Fruit fly (Drosophila melanogaster) whole organism, embryonic: ENCODE results near the gene spo.

Source experiments
- Blimp-1 ChIP-seq: fragments of 200-800 bp; sonication (Bioruptor generic); optimal IDR thresholded peaks from 3 replicates; lab custom pipeline; 2018; ENCODE audit warnings: missing biosample characterization, missing genetic modification characterization, mild to moderate bottlenecking, moderate library complexity, missing genetic modification reagents
- CG1024 ChIP-seq: fragments of 200-800 bp; sonication (Bioruptor generic); IDR thresholded peaks from 2 replicates; pipeline ENCODE4 v1.3.6; 2022; ENCODE audit warnings: missing biosample characterization, missing genetic modification characterization
- CG11085 ChIP-seq: fragments of 200-800 bp; sonication (Bioruptor generic); IDR thresholded peaks from 2 replicates; pipeline ENCODE4 v1.3.6; 2022; ENCODE audit warnings: missing biosample characterization, missing genetic modification characterization
- CG11456 ChIP-seq: fragments of 200-800 bp; sonication (Bioruptor generic); IDR thresholded peaks from 3 replicates; pipeline ENCODE4 v1.3.6; 2022; ENCODE audit warnings: missing biosample characterization, missing genetic modification characterization
- CG12659 ChIP-seq: fragments of 200-800 bp; sonication (Bioruptor generic); optimal IDR thresholded peaks from 3 replicates; lab custom pipeline; 2017; ENCODE audit warnings: mild to moderate bottlenecking, missing biosample characterization, missing genetic modification reagents, missing genetic modification characterization
- CG14667 ChIP-seq: fragments of 200-800 bp; sonication (Bioruptor generic); IDR thresholded peaks from 2 replicates; pipeline ENCODE4 v1.3.6; 2022; ENCODE audit warnings: missing biosample characterization, missing genetic modification characterization
- CG1603 ChIP-seq: fragments of 200-800 bp; sonication (Bioruptor generic); optimal IDR thresholded peaks from 2 replicates; lab custom pipeline; 2019; ENCODE audit warnings: missing biosample characterization, mild to moderate bottlenecking, missing genetic modification characterization, moderate library complexity
- CG2199 ChIP-seq: fragments of 200-800 bp; sonication (Bioruptor generic); IDR thresholded peaks from 3 replicates; pipeline ENCODE4 v1.3.6; 2022; ENCODE audit warnings: missing biosample characterization, missing genetic modification characterization
- CG31365 ChIP-seq: fragments of 200-800 bp; sonication (Bioruptor generic); optimal IDR thresholded peaks from 2 replicates; lab custom pipeline; 2018; ENCODE audit warnings: missing biosample characterization, mild to moderate bottlenecking, missing genetic modification characterization
- CG34376 ChIP-seq: fragments of 200-800 bp; sonication (Bioruptor generic); optimal IDR thresholded peaks from 2 replicates; lab custom pipeline; 2018; ENCODE audit warnings: missing biosample characterization, mild to moderate bottlenecking, missing genetic modification characterization
- CG43689 ChIP-seq: fragments of 200-800 bp; sonication (Bioruptor generic); IDR thresholded peaks from 2 replicates; pipeline ENCODE4 v1.3.6; 2022; ENCODE audit warnings: missing biosample characterization, missing genetic modification characterization
- CG6654 ChIP-seq: fragments of 200-800 bp; sonication (Bioruptor generic); optimal IDR thresholded peaks from 2 replicates; lab custom pipeline; 2017; ENCODE audit warnings: missing biosample characterization, mild to moderate bottlenecking, missing genetic modification characterization
- Chrac-16 ChIP-seq: fragments of 200-800 bp; sonication (Bioruptor generic); optimal IDR thresholded peaks from 3 replicates; lab custom pipeline; 2016; ENCODE audit warnings: missing biosample characterization, missing genetic modification characterization
- Ets97D ChIP-seq: fragments of 200-800 bp; sonication (Bioruptor generic); optimal IDR thresholded peaks from 3 replicates; lab custom pipeline; 2016; ENCODE audit warnings: missing biosample characterization, missing genetic modification characterization
- H15 ChIP-seq: fragments of 200-800 bp; sonication (Bioruptor generic); IDR thresholded peaks from 3 replicates; pipeline ENCODE4 v1.3.6; 2022; ENCODE audit warnings: missing biosample characterization, missing genetic modification characterization
- HHEX ChIP-seq: fragments of 200-800 bp; sonication (Bioruptor generic); optimal IDR thresholded peaks from 3 replicates; lab custom pipeline; 2017; ENCODE audit warnings: missing biosample characterization, mild to moderate bottlenecking, missing genetic modification characterization, missing genetic modification reagents
- Hand ChIP-seq: fragments of 200-800 bp; sonication (Bioruptor generic); optimal IDR thresholded peaks from 2 replicates; lab custom pipeline; 2017; ENCODE audit warnings: mild to moderate bottlenecking, missing biosample characterization, missing genetic modification reagents, missing genetic modification characterization
- Nf-YB ChIP-seq: fragments of 200-800 bp; sonication (Bioruptor generic); optimal IDR thresholded peaks from 3 replicates; lab custom pipeline; 2019; ENCODE audit warnings: missing biosample characterization, mild to moderate bottlenecking, missing genetic modification characterization, moderate library complexity
- Nf-YC ChIP-seq: fragments of 200-800 bp; optimal IDR thresholded peaks from 3 replicates; lab custom pipeline; 2019; ENCODE audit warnings: missing biosample characterization, mild to moderate bottlenecking, missing genetic modification characterization, moderate library complexity
- Spps ChIP-seq: fragments of 200-800 bp; sonication (Bioruptor generic); optimal IDR thresholded peaks from 2 replicates; lab custom pipeline; 2018; ENCODE audit warnings: missing biosample characterization, mild to moderate bottlenecking, missing genetic modification characterization
- Trl ChIP-seq, 3 experiments: fragments of >200 bp in 2 of 3; fragments of 200-800 bp in 1 of 3; sonication (Bioruptor generic) in 1 of 3; optimal IDR thresholded peaks; 2 replicates in 1 of 3; 3 replicates in 2 of 3; lab custom pipeline; 2016 to 2017; ENCODE audit warnings: missing biosample characterization in 1 of 3, missing genetic modification characterization in 1 of 3
- Xrp1 ChIP-seq: fragments of 200-800 bp; sonication (Bioruptor generic); IDR thresholded peaks from 2 replicates; pipeline ENCODE4 v1.3.6; 2022; ENCODE audit warnings: missing biosample characterization, missing genetic modification characterization
- ara ChIP-seq: fragments of 200-800 bp; sonication (Bioruptor generic); IDR thresholded peaks from 2 replicates; pipeline ENCODE4 v1.3.6; 2022; ENCODE audit warnings: missing biosample characterization, missing genetic modification characterization
- bsh ChIP-seq, 2 experiments: fragments of 200-800 bp; sonication (Bioruptor generic); optimal IDR thresholded peaks; 2 replicates each; lab custom pipeline; 2017 to 2018; ENCODE audit warnings: mild to moderate bottlenecking in 2 of 2, missing biosample characterization in 2 of 2, missing genetic modification characterization in 2 of 2, moderate library complexity in 1 of 2
- caup ChIP-seq: fragments of 200-800 bp; sonication (Bioruptor generic); optimal IDR thresholded peaks from 3 replicates; lab custom pipeline; 2017; ENCODE audit warnings: missing biosample characterization, mild to moderate bottlenecking, missing genetic modification characterization, moderate library complexity; ENCODE audit not compliant: severe bottlenecking
- cwo ChIP-seq: fragments of 200-800 bp; sonication (Bioruptor generic); optimal IDR thresholded peaks from 3 replicates; lab custom pipeline; 2017; ENCODE audit warnings: missing biosample characterization, missing genetic modification characterization, mild to moderate bottlenecking, moderate library complexity, missing genetic modification reagents
- dysf ChIP-seq: fragments of 200-800 bp; sonication (Bioruptor generic); IDR thresholded peaks from 3 replicates; pipeline ENCODE4 v1.3.6; 2022; ENCODE audit warnings: missing biosample characterization, missing genetic modification characterization
- exex ChIP-seq: fragments of 200-800 bp; sonication (Bioruptor generic); optimal IDR thresholded peaks from 4 replicates; lab custom pipeline; 2018; ENCODE audit warnings: missing biosample characterization, mild to moderate bottlenecking, missing genetic modification characterization, moderate library complexity
- fru ChIP-seq: fragments of >200 bp; optimal IDR thresholded peaks from 2 replicates; lab custom pipeline; 2017
- gcm ChIP-seq: fragments of 200-800 bp; sonication (Bioruptor generic); optimal IDR thresholded peaks from 2 replicates; lab custom pipeline; 2019; ENCODE audit warnings: missing biosample characterization, mild to moderate bottlenecking, missing genetic modification characterization, moderate library complexity
- grn ChIP-seq: fragments of 200-800 bp; sonication (Bioruptor generic); optimal IDR thresholded peaks from 3 replicates; lab custom pipeline; 2017; ENCODE audit warnings: missing biosample characterization, missing genetic modification characterization
- h ChIP-seq: fragments of >200 bp; optimal IDR thresholded peaks from 2 replicates; lab custom pipeline; 2017
- hkb ChIP-seq, 2 experiments: fragments of 200-800 bp in 1 of 2; fragments of >200 bp in 1 of 2; sonication (Bioruptor generic) in 1 of 2; IDR thresholded peaks in 1 of 2; optimal IDR thresholded peaks in 1 of 2; 2 replicates each; pipeline versions ENCODE4 v1.3.6 to Lab custom; 2017 to 2022; ENCODE audit warnings: missing biosample characterization in 1 of 2, missing genetic modification characterization in 1 of 2
- jigr1 ChIP-seq: fragments of 200-800 bp; sonication (Bioruptor generic); IDR thresholded peaks from 3 replicates; pipeline ENCODE4 v1.3.6; 2022; ENCODE audit warnings: missing biosample characterization, missing genetic modification characterization
- org-1 ChIP-seq: fragments of 200-800 bp; sonication (Bioruptor generic); optimal IDR thresholded peaks from 2 replicates; lab custom pipeline; 2017; ENCODE audit warnings: missing biosample characterization, missing genetic modification characterization
- schlank ChIP-seq: fragments of 200-800 bp; sonication (Bioruptor generic); optimal IDR thresholded peaks from 2 replicates; lab custom pipeline; 2018; ENCODE audit warnings: missing biosample characterization, mild to moderate bottlenecking, missing genetic modification characterization
- sens-2 ChIP-seq: fragments of 200-800 bp; sonication (Bioruptor generic); IDR thresholded peaks from 2 replicates; pipeline ENCODE4 v1.3.6; 2022; ENCODE audit warnings: missing biosample characterization, missing genetic modification characterization
- tll ChIP-seq, 2 experiments: fragments of 200-800 bp in 1 of 2; fragments of >200 bp in 1 of 2; sonication (Bioruptor generic) in 1 of 2; optimal IDR thresholded peaks; 2 replicates each; lab custom pipeline; 2017 to 2019; ENCODE audit warnings: missing biosample characterization in 2 of 2, missing genetic modification characterization in 2 of 2, mild to moderate bottlenecking in 1 of 2, moderate library complexity in 1 of 2
- trh ChIP-seq: fragments of 200-800 bp; sonication (Bioruptor generic); optimal IDR thresholded peaks from 2 replicates; lab custom pipeline; 2016; ENCODE audit warnings: missing biosample characterization, missing genetic modification characterization
- twi ChIP-seq: fragments of 200-800 bp; optimal IDR thresholded peaks from 2 replicates; lab custom pipeline; 2019; ENCODE audit warnings: missing biosample characterization, mild to moderate bottlenecking, missing genetic modification characterization, moderate library complexity

spo gene

DNA sequence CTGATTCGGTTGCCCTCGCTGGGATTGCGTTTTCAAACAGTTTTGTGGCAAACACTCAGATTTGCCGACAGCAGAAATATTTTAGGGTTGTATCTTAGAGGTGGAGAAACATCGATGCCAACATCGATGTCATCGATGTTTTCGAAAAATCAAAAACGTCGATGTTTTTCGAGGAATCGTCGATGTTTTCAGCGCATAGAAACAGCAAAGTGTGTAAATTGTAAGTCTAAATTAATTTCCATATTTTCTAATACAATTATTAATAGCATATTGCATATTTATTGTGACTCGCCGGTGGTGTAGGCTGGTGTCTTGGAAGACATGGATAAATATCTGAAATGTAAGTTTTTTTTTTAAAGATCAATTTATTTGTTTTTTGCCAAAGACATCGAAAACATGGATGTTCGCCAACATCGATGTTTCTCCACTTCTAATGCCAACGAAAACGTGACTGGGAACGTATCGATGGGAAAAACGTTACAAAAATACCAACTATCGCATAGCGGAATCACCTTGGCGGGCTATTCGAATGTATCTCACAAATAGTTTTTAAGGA is 11.6 kb upstream of the spo start, which contains the start of gene TM9SF3 (continued):
- TF ChIP-seq CG11085 (GFP tag; lab: Robert Waterston, UW) = no peak
- no peak for TF ChIP-seq CG31365 (tag; lab: Kevin White, UChicago)

DNA sequence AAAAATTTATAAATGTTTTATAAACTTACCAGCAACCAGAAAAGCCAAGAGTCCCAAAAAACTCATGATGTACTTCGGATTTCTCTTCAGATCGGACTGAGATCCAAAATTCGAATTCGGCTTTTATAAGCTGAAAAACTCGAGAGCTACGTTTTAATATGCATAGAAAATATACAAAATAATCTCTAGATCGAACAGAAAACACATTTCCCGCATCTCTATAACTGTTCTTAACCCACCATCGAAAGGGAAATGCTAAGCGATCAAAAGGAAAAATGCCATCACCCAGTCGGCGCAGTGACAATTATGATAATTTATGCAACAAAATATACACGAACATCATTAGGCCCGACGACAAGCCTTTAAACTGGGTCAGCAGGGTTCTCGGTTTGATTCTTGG is 7.2 kb upstream of the spo start, which contains the start of gene CG10591:
TSS of gene CG10591 (minus strand) at position 101 of the 400 bp plus-strand sequence.
- TF ChIP-seq dysf (GFP tag; lab: Robert Waterston, UW) (no peak), Blimp-1 (GFP tag; lab: Kevin White, UChicago) (peak; percentile 81)

DNA sequence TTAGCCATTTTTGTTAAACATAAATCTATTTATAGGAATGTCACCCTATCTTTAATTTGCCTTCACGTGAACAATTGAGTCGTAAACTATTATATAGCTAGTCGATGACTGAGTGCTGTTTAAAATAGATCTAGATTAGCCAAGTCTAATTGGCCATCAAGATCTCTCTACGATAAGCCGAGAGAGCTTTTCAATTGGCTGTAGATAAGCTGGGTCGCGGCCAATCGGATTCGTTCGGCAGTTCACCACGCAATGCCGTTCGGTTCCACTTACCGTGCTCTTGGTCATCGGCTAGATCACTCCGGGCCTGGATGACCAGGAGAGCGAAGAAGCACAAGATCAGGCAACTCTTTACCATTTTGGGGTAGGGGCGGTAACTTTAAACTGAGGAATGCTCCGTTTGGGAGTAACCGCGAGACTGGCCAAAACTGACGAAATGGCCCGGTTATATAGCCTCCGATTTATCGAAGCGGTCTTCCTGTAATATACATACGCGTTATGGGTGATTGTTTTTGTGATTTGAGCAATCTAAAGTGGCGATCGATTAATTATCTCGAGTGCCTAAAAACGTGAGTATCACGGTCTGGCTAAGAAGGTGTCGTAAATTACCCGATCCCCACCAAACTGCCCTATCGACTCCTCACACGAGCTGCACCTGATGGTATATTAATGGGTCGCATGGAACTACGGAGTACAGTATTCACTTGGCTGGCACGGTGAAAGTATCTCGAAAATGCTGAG is 2.7 kb upstream of the spo start, which contains the start of the genes Alp10 and Alp9:
TSS of gene Alp10 (minus strand) at position 420 of the 741 bp plus-strand sequence.
TSS of gene Alp9 (plus strand) at position 690 of the 741 bp plus-strand sequence.
- TF ChIP-seq Chrac-16 (GFP tag; lab: Kevin White, UChicago) = no peak
- TF ChIP-seq CG1603 (tag; lab: Kevin White, UChicago) = no peak
- TF ChIP-seq gcm (GFP tag; lab: Kevin White, UChicago) = no peak
- TF ChIP-seq CG12659 = no peak
- peak; percentile 91 for TF ChIP-seq Nf-YB (GFP tag; lab: Kevin White, UChicago)
- peak; percentile 51 for TF ChIP-seq grn (GFP tag; lab: Kevin White, UChicago)
- TF ChIP-seq Nf-YC (tag; lab: Kevin White, UChicago) = peak; percentile 87
- no peak for TF ChIP-seq CG2199 (GFP tag; lab: Robert Waterston, UW)
- TF ChIP-seq fru (lab: Kevin White, UChicago) = no peak
- TF ChIP-seq Ets97D (GFP tag; lab: Kevin White, UChicago) = no peak
- TF ChIP-seq CG1024 = no peak
- no peak for TF ChIP-seq Hand (GFP tag; lab: Kevin White, UChicago)
- TF ChIP-seq caup (GFP tag; lab: Kevin White, UChicago) = no peak
- TF ChIP-seq CG11456 (GFP tag; lab: Robert Waterston, UW) = 0 out of 3 replicates have a peak, but pooled peaks have one; percentile 44
- TF ChIP-seq cwo (GFP tag; lab: Kevin White, UChicago) = peak; percentile 77
- peak; percentile 58 for TF ChIP-seq exex (tag; lab: Kevin White, UChicago)
- TF ChIP-seq trh (GFP tag; lab: Kevin White, UChicago) = no peak
- TF ChIP-seq CG6654 = no peak
- TF ChIP-seq jigr1 (GFP tag; lab: Robert Waterston, UW) = no peak

DNA sequence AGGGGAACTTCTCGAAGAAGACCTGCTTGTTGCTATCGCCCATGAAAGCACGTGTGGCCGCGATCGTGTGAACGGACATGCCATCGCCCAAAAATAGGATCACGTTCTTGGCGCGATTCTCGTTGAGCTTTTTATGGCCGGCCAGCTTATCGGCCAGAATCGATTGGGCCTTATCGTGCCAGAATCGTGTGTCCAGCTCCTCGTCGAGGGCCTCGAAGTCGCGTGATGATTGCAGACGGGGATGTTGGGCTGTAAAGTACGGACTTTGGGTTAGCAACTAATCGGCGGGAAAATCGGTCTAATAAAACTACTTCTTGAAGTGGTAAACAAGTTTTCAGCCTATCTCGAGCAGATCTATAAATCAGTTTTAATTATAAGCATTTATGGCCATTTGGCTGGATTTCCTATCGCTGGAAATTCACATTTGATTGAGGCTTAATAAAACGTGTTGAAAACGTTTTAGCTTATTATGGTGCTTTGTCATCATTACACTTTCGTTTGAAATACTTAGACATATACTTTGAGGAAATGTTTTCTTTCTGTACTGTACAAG is 1.9 kb upstream of the spo start:
- peak; percentile 59; the same call in 1 of the 2 replicates for TF ChIP-seq sens-2 (GFP tag; lab: Robert Waterston, UW)
- TF ChIP-seq CG34376 = peak; percentile 16
- peak; percentile 95 for TF ChIP-seq exex (tag; lab: Kevin White, UChicago)
- TF ChIP-seq H15 = no peak
- TF ChIP-seq cwo (GFP tag; lab: Kevin White, UChicago) = peak; percentile 95
- TF ChIP-seq org-1 = no peak
- peak; percentile 56 for TF ChIP-seq grn (GFP tag; lab: Kevin White, UChicago)

DNA sequence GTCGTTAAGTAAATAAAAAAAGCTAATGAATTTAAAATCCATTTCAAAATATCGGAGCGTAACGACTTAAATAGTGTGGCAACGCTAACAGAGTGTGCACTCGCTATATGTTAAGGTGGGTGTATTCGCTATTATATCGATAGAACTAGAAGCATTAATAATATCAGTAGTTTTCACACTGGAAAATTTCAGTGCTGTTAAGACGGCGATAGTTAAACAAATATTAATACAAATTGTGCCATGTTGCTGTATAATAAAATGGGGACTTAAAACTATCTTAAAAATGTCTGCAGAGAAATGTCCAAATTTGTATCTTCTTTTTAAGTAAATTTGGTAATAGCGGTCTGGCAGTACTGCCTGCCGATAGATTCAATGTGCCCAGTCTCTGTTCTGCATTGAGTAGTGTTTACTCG is 9.1 kb downstream of the spo start:
- TF ChIP-seq tll (GFP tag; optimal IDR thresholded peaks at IDR 0.05; lab: Kevin White, UChicago) (peak; percentile 36 to 74), Spps (tag; lab: Kevin White, UChicago) (peak; percentile 63), bsh (GFP tag; optimal IDR thresholded peaks at IDR 0.05; lab: Kevin White, UChicago) (peak in 1 of 2 experiments; percentile 80), hkb (optimal IDR thresholded peaks at IDR 0.05; lab: Kevin White, UChicago) (no peak), hkb (GFP tag; IDR thresholded peaks at IDR 0.05; lab: Robert Waterston, UW) (peak; percentile 76), ara (GFP tag; lab: Robert Waterston, UW) (peak; percentile 77), schlank (tag; lab: Kevin White, UChicago) (peak; percentile 63), CG43689 (GFP tag; lab: Robert Waterston, UW) (peak; percentile 81), HHEX (peak; percentile 69), h (lab: Kevin White, UChicago) (no peak), Xrp1 (GFP tag; lab: Robert Waterston, UW) (peak; percentile 89), CG14667 (GFP tag; lab: Robert Waterston, UW) (peak; percentile 91), Trl (optimal IDR thresholded peaks at IDR 0.05; lab: Kevin White, UChicago) (peak in 1 of 2 experiments; percentile 12), Trl (GFP tag; optimal IDR thresholded peaks at IDR 0.05; lab: Kevin White, UChicago) (peak; percentile 82), twi (no peak)
